Fruit fly (Drosophila melanogaster): ENCODE measurements around the gene CG6621.

- no peak for TF ChIP-seq CG34367 (tag; optimal IDR thresholded peaks at IDR 0.05)
- no peak for TF ChIP-seq CG4496 (GFP tag; IDR thresholded peaks at IDR 0.05)
- no peak for TF ChIP-seq CG14655 (GFP tag; optimal IDR thresholded peaks at IDR 0.05)
- TF ChIP-seq CG8159 (tag; optimal IDR thresholded peaks at IDR 0.05) = no peak
- no peak for TF ChIP-seq CG17806 (tag; optimal IDR thresholded peaks at IDR 0.05)
- TF ChIP-seq Pif1A (GFP tag; optimal IDR thresholded peaks at IDR 0.05) = no peak
- TF ChIP-seq Pif1B (GFP tag; optimal IDR thresholded peaks at IDR 0.05) = no peak
These were observed 22.8 kb downstream of the CG6621 start for dm6 chr3R:10870561-10870960.
